Fruit fly (Drosophila melanogaster) whole organism, prepupa: Measurements from ENCODE around the gene Ir68a.
A peak's percentile ranks its signal among the peaks of the same experiment; 100 is the strongest.

Experiments used
- Blimp-1 ChIP-seq: fragments of 200-800 bp; sonication (Bioruptor generic); optimal IDR thresholded peaks from 3 replicates; lab custom pipeline; 2017; ENCODE audit warnings: missing biosample characterization, missing genetic modification characterization, mild to moderate bottlenecking, moderate library complexity, missing genetic modification reagents
- CG10631 ChIP-seq: fragments of 200-800 bp; sonication (Bioruptor generic); optimal IDR thresholded peaks from 2 replicates; lab custom pipeline; 2016; ENCODE audit warnings: missing biosample characterization, missing genetic modification characterization
- CG10669 ChIP-seq: fragments of 200-800 bp; sonication (Bioruptor generic); optimal IDR thresholded peaks from 3 replicates; lab custom pipeline; 2018; ENCODE audit warnings: missing biosample characterization, mild to moderate bottlenecking, missing genetic modification characterization, moderate library complexity
- CG11294 ChIP-seq: fragments of 200-800 bp; sonication (Bioruptor generic); IDR thresholded peaks from 2 replicates; pipeline ENCODE4 v1.3.6; 2022; ENCODE audit warnings: missing biosample characterization, missing genetic modification characterization
- CG11762 ChIP-seq: fragments of 200-800 bp; sonication (Bioruptor generic); optimal IDR thresholded peaks from 3 replicates; lab custom pipeline; 2016; ENCODE audit warnings: missing biosample characterization, missing genetic modification characterization; ENCODE audit not compliant: insufficient read depth
- CG11902 ChIP-seq: fragments of 200-800 bp; sonication (Bioruptor generic); optimal IDR thresholded peaks from 3 replicates; lab custom pipeline; 2016; ENCODE audit warnings: missing biosample characterization, missing genetic modification characterization
- CG15336 ChIP-seq: fragments of 200-800 bp; sonication (Bioruptor generic); IDR thresholded peaks from 2 replicates; pipeline ENCODE4 v1.3.6; 2022; ENCODE audit warnings: missing biosample characterization, missing genetic modification characterization
- CG16779 ChIP-seq: fragments of 200-800 bp; sonication (Bioruptor generic); optimal IDR thresholded peaks from 3 replicates; lab custom pipeline; 2017; ENCODE audit warnings: missing biosample characterization, mild to moderate bottlenecking, missing genetic modification characterization
- CG3032 ChIP-seq: fragments of 200-800 bp; optimal IDR thresholded peaks from 2 replicates; lab custom pipeline; 2019; ENCODE audit warnings: missing biosample characterization, mild to moderate bottlenecking, missing genetic modification characterization, moderate library complexity
- CG31627 ChIP-seq: fragments of 200-800 bp; sonication (Bioruptor generic); optimal IDR thresholded peaks from 3 replicates; lab custom pipeline; 2016; ENCODE audit warnings: missing biosample characterization, missing genetic modification characterization
- CG32006 ChIP-seq: fragments of 200-800 bp; sonication (Bioruptor generic); optimal IDR thresholded peaks from 3 replicates; lab custom pipeline; 2017; ENCODE audit warnings: missing biosample characterization, mild to moderate bottlenecking, missing genetic modification characterization
- CG3919 ChIP-seq: fragments of 200-800 bp; sonication (Bioruptor generic); optimal IDR thresholded peaks from 3 replicates; lab custom pipeline; 2016; ENCODE audit warnings: missing biosample characterization, missing genetic modification characterization
- CG6163 ChIP-seq: fragments of 200-800 bp; sonication (Bioruptor generic); IDR thresholded peaks from 3 replicates; pipeline ENCODE4 v1.3.6; 2022; ENCODE audit warnings: missing biosample characterization, missing genetic modification characterization
- CG6276 ChIP-seq: fragments of 200-800 bp; sonication (Bioruptor generic); optimal IDR thresholded peaks from 2 replicates; lab custom pipeline; 2017; ENCODE audit warnings: missing biosample characterization, mild to moderate bottlenecking, missing genetic modification characterization
- CG6808 ChIP-seq: fragments of 200-800 bp; sonication (Bioruptor generic); optimal IDR thresholded peaks from 3 replicates; lab custom pipeline; 2017; ENCODE audit warnings: missing biosample characterization, missing genetic modification characterization, mild to moderate bottlenecking, moderate library complexity, missing genetic modification reagents
- CG6854 ChIP-seq: fragments of 200-800 bp; sonication (Bioruptor generic); optimal IDR thresholded peaks from 2 replicates; lab custom pipeline; 2017; ENCODE audit warnings: missing biosample characterization, mild to moderate bottlenecking, missing genetic modification characterization
- CG7368 ChIP-seq: fragments of 200-800 bp; sonication (Bioruptor generic); optimal IDR thresholded peaks from 3 replicates; lab custom pipeline; 2016; ENCODE audit warnings: missing biosample characterization, missing genetic modification characterization
- CG8119 ChIP-seq: fragments of 200-800 bp; sonication (Bioruptor generic); IDR thresholded peaks from 3 replicates; pipeline ENCODE4 v1.3.6; 2022; ENCODE audit warnings: missing biosample characterization, missing genetic modification characterization
- CG8319 ChIP-seq: fragments of 200-800 bp; sonication (Bioruptor generic); optimal IDR thresholded peaks from 3 replicates; lab custom pipeline; 2016; ENCODE audit warnings: missing biosample characterization, missing genetic modification characterization
- CG9139 ChIP-seq: fragments of 200-800 bp; sonication (Bioruptor generic); optimal IDR thresholded peaks from 3 replicates; lab custom pipeline; 2017; ENCODE audit warnings: missing biosample characterization, mild to moderate bottlenecking, missing genetic modification characterization
- Eip78C ChIP-seq: fragments of 200-800 bp; sonication (Bioruptor generic); peaks from one replicate; lab custom pipeline; 2016; ENCODE audit warnings: missing biosample characterization, missing genetic modification characterization
- Hr38 ChIP-seq: sonication (Bioruptor generic); optimal IDR thresholded peaks from 2 replicates; lab custom pipeline; 2016; ENCODE audit warnings: missing biosample characterization, missing genetic modification characterization
- Met ChIP-seq: fragments of 200-800 bp; sonication (Bioruptor generic); optimal IDR thresholded peaks from 3 replicates; lab custom pipeline; 2016; ENCODE audit warnings: missing biosample characterization, missing genetic modification characterization
- OdsH ChIP-seq: fragments of 200-800 bp; sonication (Bioruptor generic); optimal IDR thresholded peaks from 3 replicates; lab custom pipeline; 2016; ENCODE audit warnings: missing biosample characterization, missing genetic modification characterization
- Smox ChIP-seq: fragments of 200-800 bp; sonication (Bioruptor generic); optimal IDR thresholded peaks from 3 replicates; lab custom pipeline; 2016; ENCODE audit warnings: missing biosample characterization, missing genetic modification characterization
- Sox15 ChIP-seq: fragments of 200-800 bp; sonication (Bioruptor generic); optimal IDR thresholded peaks from 3 replicates; lab custom pipeline; 2016; ENCODE audit warnings: missing biosample characterization, missing genetic modification characterization
- achi ChIP-seq: fragments of 200-800 bp; sonication (Bioruptor generic); optimal IDR thresholded peaks from 3 replicates; lab custom pipeline; 2016; ENCODE audit warnings: missing biosample characterization, missing genetic modification characterization
- acj6 ChIP-seq: fragments of 200-800 bp; sonication (Bioruptor generic); optimal IDR thresholded peaks from 3 replicates; lab custom pipeline; 2016; ENCODE audit warnings: missing biosample characterization, missing genetic modification characterization
- cyc ChIP-seq: fragments of 200-800 bp; sonication (Bioruptor generic); optimal IDR thresholded peaks from 3 replicates; lab custom pipeline; 2016; ENCODE audit warnings: missing biosample characterization, missing genetic modification characterization
- dsx ChIP-seq: fragments of 200-800 bp; optimal IDR thresholded peaks from 3 replicates; lab custom pipeline; 2019; ENCODE audit warnings: missing biosample characterization, mild to moderate bottlenecking, missing genetic modification characterization, moderate library complexity; ENCODE audit not compliant: poor library complexity, severe bottlenecking
- eg ChIP-seq: fragments of 200-800 bp; sonication (Bioruptor generic); IDR thresholded peaks from 3 replicates; pipeline ENCODE4 v1.3.6; 2022; ENCODE audit warnings: missing biosample characterization, missing genetic modification characterization
- esn ChIP-seq: fragments of 200-800 bp; sonication (Bioruptor generic); optimal IDR thresholded peaks from 2 replicates; lab custom pipeline; 2016; ENCODE audit warnings: missing biosample characterization, mild to moderate bottlenecking, missing genetic modification characterization, moderate library complexity
- fd59A ChIP-seq: fragments of 200-800 bp; sonication (Bioruptor generic); optimal IDR thresholded peaks from 2 replicates; lab custom pipeline; 2017; ENCODE audit warnings: missing biosample characterization, mild to moderate bottlenecking, missing genetic modification characterization, missing genetic modification reagents
- fkh ChIP-seq: fragments of 200-800 bp; sonication (Bioruptor generic); optimal IDR thresholded peaks from 3 replicates; lab custom pipeline; 2017; ENCODE audit warnings: missing biosample characterization, mild to moderate bottlenecking, missing genetic modification characterization, moderate library complexity
- lz ChIP-seq: fragments of 200-800 bp; sonication (Bioruptor generic); optimal IDR thresholded peaks from 3 replicates; lab custom pipeline; 2016; ENCODE audit warnings: missing biosample characterization, missing genetic modification characterization
- net ChIP-seq: fragments of 200-800 bp; sonication (Bioruptor generic); optimal IDR thresholded peaks from 3 replicates; lab custom pipeline; 2016; ENCODE audit warnings: missing biosample characterization, missing genetic modification characterization
- pdm3 ChIP-seq: fragments of 200-800 bp; sonication (Bioruptor generic); optimal IDR thresholded peaks from 3 replicates; lab custom pipeline; 2016; ENCODE audit warnings: missing biosample characterization, missing genetic modification characterization
- salr ChIP-seq, 2 experiments: fragments of 200-800 bp; sonication (Bioruptor generic); optimal IDR thresholded peaks; 3 replicates each; lab custom pipeline; 2016 to 2018; ENCODE audit warnings: missing biosample characterization in 2 of 2, missing genetic modification characterization in 2 of 2, mild to moderate bottlenecking in 1 of 2
- ss ChIP-seq, 2 experiments: fragments of 200-800 bp; sonication (Bioruptor generic); optimal IDR thresholded peaks; 2 replicates in 1 of 2; 3 replicates in 1 of 2; lab custom pipeline; 2017 to 2018; ENCODE audit warnings: mild to moderate bottlenecking in 2 of 2, missing biosample characterization in 2 of 2, missing genetic modification characterization in 2 of 2, moderate library complexity in 1 of 2
- svp ChIP-seq: fragments of 200-800 bp; sonication (Bioruptor generic); peaks from one replicate; lab custom pipeline; 2016; ENCODE audit warnings: missing biosample characterization, missing genetic modification characterization
- vri ChIP-seq: fragments of 200-800 bp; sonication (Bioruptor generic); optimal IDR thresholded peaks from 3 replicates; lab custom pipeline; 2016; ENCODE audit warnings: missing biosample characterization, mild to moderate bottlenecking, missing genetic modification characterization

The Ir68a gene

DNA sequence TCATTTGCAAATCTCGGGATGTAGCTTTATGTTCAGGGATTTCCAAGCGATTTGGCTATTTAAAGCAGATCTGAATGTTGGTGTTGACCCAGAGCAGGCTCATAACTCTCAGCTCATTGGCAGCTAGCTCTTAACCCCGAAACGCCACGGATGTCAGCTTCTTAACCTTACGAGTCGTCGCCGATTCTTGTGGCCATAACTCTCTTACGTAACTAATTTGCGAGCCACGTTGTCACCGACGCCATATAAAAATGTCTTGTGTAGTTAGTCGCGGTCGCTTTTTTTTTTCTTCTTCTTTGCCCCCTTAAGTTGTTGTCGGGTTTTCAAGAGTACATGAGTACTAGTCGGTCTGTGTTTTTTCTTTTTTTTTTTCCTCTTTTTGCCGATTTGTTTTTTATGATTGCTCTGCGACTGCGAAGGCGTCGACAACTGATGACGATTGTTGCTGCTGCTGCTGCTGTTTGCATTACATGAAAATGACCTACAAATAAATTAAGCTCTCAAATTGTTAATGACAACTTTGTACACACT is 38.2 kb upstream of the Ir68a start (continued):
- no peak for TF ChIP-seq fkh (GFP tag; lab: Kevin White, UChicago)
- no peak for TF ChIP-seq Met (GFP tag; lab: Kevin White, UChicago)
- TF ChIP-seq CG3919 (GFP tag; lab: Kevin White, UChicago), result no peak
- peak; percentile 54 for TF ChIP-seq CG6276 (GFP tag; lab: Kevin White, UChicago)
- no peak for TF ChIP-seq acj6
- no peak for TF ChIP-seq achi
- TF ChIP-seq CG10669, result no peak
- TF ChIP-seq CG15336, result peak; percentile 36; the same call in 1 of the 2 replicates
- TF ChIP-seq esn (GFP tag; lab: Kevin White, UChicago), result no peak
- no peak for TF ChIP-seq CG8319 (GFP tag; lab: Kevin White, UChicago)
- TF ChIP-seq eg (GFP tag; lab: Robert Waterston, UW), result peak; percentile 67; the same call in 2 of the 3 replicates
- peak; percentile 15 for TF ChIP-seq svp
- TF ChIP-seq CG8119, result peak; percentile 38; the same call in 1 of the 3 replicates
- TF ChIP-seq dsx, result no peak
- peak in 1 of 2 experiments; percentile 46 for TF ChIP-seq ss (GFP tag; optimal IDR thresholded peaks at IDR 0.05; lab: Kevin White, UChicago)
- no peak for TF ChIP-seq CG10631 (GFP tag; lab: Kevin White, UChicago)
- no peak for TF ChIP-seq CG3032 (tag; lab: Kevin White, UChicago)
- TF ChIP-seq, all 60 proteins: peak for 9

DNA sequence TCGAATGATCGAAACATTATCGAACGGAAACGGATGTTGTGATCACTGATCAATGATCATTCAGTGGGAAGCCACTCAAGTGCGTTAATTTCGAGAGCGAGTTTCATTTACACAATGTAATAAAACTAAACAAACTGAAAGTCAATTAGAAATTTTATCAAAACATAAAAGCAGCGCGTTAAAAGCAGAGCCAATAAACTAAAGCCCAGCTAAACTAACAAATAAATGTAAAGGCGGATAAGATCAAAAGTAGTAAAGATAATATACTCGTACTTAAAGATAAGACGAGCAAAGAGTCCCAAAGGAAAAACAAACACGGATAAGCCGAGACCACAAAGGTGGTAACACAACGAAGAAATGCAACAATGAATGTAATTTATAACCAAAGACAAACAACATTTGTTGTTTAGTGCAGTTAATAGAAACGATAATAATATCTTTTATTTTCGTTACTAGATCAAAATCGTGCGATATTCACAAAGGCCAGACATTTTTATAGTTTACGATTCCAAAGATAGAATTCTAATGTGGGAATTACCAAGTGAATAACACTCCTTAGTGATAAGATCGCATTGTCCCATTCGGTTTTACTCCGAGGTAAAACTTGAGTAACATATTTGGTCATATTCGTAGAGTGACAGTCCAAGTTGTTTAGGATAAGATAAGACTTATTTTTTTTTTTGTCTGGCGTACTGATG is 37.6 kb upstream of the Ir68a start:
- TF ChIP-seq fkh (GFP tag; lab: Kevin White, UChicago) (peak; percentile 63), Smox (GFP tag; lab: Kevin White, UChicago) (no peak), vri (GFP tag; lab: Kevin White, UChicago) (peak; percentile 39), CG9139 (GFP tag; lab: Kevin White, UChicago) (no peak)

DNA sequence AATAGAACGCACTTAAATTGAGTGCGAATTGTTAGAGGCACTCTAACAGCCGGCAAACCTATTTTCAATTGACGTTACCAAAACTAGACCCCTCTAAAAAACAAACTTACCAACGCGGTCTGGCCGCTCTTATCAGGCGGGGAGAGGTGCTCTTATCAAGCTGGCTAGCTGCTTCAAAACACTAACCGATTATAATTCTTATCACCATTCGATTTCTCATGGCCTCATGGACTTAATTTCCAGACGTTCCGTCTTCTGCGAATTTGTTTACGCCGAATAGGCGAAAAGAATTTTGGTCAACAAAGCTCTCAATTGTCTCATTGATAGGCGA is 37.0 kb upstream of the Ir68a start:
- no peak for TF ChIP-seq eg (GFP tag; lab: Robert Waterston, UW)
- no peak for TF ChIP-seq CG11294 (GFP tag; lab: Robert Waterston, UW)
- no peak for TF ChIP-seq acj6
- no peak for TF ChIP-seq CG10669
- no peak for TF ChIP-seq CG9139 (GFP tag; lab: Kevin White, UChicago)
- no peak for TF ChIP-seq achi
- no peak for TF ChIP-seq Hr38
- no peak for TF ChIP-seq cyc
- TF ChIP-seq fd59A, result no peak

DNA sequence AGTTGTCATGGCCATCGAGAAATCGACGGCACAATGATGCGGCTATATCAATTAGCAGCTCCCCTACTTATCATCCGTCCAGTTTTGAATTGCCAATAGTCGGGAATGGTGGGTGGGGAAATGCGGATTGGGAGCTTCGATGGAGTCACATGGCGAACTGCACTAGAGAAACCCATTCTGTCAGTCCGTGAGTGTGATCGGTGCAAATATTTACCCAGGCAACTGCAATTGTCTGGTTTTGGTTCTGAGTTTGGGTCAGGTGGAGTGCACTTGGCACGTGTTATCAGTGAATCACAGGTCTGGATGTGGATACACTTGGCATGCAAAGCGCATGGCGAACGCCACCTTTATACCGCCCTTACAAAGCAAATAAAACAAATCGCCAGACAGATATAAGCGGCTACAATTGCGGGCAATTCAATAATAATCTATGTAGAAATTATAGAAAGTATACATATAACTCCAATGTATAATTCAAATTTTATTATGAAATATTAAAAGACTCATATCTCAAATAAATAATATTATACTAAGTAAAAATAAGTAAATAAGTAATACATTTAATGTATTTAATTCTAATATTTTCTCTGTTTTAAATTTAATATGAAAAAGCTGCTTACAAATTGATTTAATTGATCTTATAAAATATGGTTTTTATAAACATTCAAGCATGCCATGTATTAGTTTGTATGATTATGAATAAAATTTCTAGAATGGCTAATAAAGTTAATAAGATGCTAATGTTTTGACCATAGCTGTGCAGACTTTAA is 36.4 kb upstream of the Ir68a start:
- TF ChIP-seq CG15336 (0 out of 2 replicates have a peak, but pooled peaks have one; percentile 26), Sox15 (GFP tag; lab: Kevin White, UChicago) (no peak), esn (GFP tag; lab: Kevin White, UChicago) (peak; percentile 6), CG32006 (GFP tag; lab: Kevin White, UChicago) (no peak), vri (GFP tag; lab: Kevin White, UChicago) (peak; percentile 41), CG11902 (GFP tag; lab: Kevin White, UChicago) (no peak), salr (GFP tag; optimal IDR thresholded peaks at IDR 0.05; lab: Kevin White, UChicago) (no peak), Hr38 (no peak), CG8119 (no peak), lz (GFP tag; lab: Kevin White, UChicago) (no peak), CG6808 (peak; percentile 0), CG6163 (GFP tag; lab: Robert Waterston, UW) (peak; percentile 40; the same call in 2 of the 3 replicates), CG16779 (tag; lab: Kevin White, UChicago) (no peak), CG11762 (GFP tag; lab: Kevin White, UChicago) (no peak), CG9139 (GFP tag; lab: Kevin White, UChicago) (peak; percentile 32), pdm3 (GFP tag; lab: Kevin White, UChicago) (peak; percentile 13), Met (GFP tag; lab: Kevin White, UChicago) (no peak), CG11294 (GFP tag; lab: Robert Waterston, UW) (peak; percentile 25; the same call in 1 of the 2 replicates), CG6854 (GFP tag; lab: Kevin White, UChicago) (no peak), svp (peak; percentile 86), CG31627 (GFP tag; lab: Kevin White, UChicago) (peak; percentile 8), ss (GFP tag; optimal IDR thresholded peaks at IDR 0.05; lab: Kevin White, UChicago) (peak in 1 of 2 experiments; percentile 42), dsx (no peak), net (GFP tag; lab: Kevin White, UChicago) (no peak), OdsH (no peak), Blimp-1 (no peak), Eip78C (GFP tag; lab: Kevin White, UChicago) (peak; percentile 74), CG7368 (GFP tag; lab: Kevin White, UChicago) (no peak)
